Fruit fly (Drosophila melanogaster): ENCODE results near the gene Ncoa6.

The Ncoa6 gene

dm6 chr2L:5314630-5315159, 11.8 kb downstream of the Ncoa6 start, which contains the start of gene CG14024 (continued):
- TF ChIP-seq otp (GFP tag; IDR thresholded peaks at IDR 0.05) (no peak), cad (GFP tag; optimal IDR thresholded peaks at IDR 0.05) (no peak), esg (GFP tag; conservative IDR thresholded peaks at IDR 0.05) (no peak), p53 (GFP tag; optimal IDR thresholded peaks at IDR 0.05) (no peak), CG1233 (GFP tag; optimal IDR thresholded peaks at IDR 0.05) (no peak), scrt (GFP tag; optimal IDR thresholded peaks at IDR 0.05) (peak; percentile 96), CG17612 (GFP tag; IDR thresholded peaks at IDR 0.05) (no peak), prd (optimal IDR thresholded peaks at IDR 0.05) (no peak), prd (GFP tag; IDR thresholded peaks at IDR 0.05) (0 out of 3 replicates have a peak, but pooled peaks have one; percentile 16), Lpt (GFP tag; optimal IDR thresholded peaks at IDR 0.05) (no peak), sens-2 (GFP tag; IDR thresholded peaks at IDR 0.05) (no peak), zen (tag; optimal IDR thresholded peaks at IDR 0.05) (no peak), lab (GFP tag; optimal IDR thresholded peaks at IDR 0.05) (no peak), CG33557 (GFP tag; optimal IDR thresholded peaks at IDR 0.05) (no peak), CG2712 (tag; optimal IDR thresholded peaks at IDR 0.05) (no peak), Usf (GFP tag; optimal IDR thresholded peaks at IDR 0.05) (no peak), sug (tag; optimal IDR thresholded peaks at IDR 0.05) (no peak), CG43689 (GFP tag; IDR thresholded peaks at IDR 0.05) (no peak), CG6689 (GFP tag; IDR thresholded peaks at IDR 0.05) (peak; percentile 17; the same call in 1 of the 2 replicates), CG15011 (GFP tag; optimal IDR thresholded peaks at IDR 0.05) (no peak), CG4730 (GFP tag; IDR thresholded peaks at IDR 0.05) (no peak), Sox102F (GFP tag; optimal IDR thresholded peaks at IDR 0.05) (no peak), CG3838 (GFP tag; optimal IDR thresholded peaks at IDR 0.05) (no peak), CG8924 (tag; optimal IDR thresholded peaks at IDR 0.05) (no peak), Dbx (GFP tag; IDR thresholded peaks at IDR 0.05) (peak; percentile 42; the same call in 1 of the 3 replicates), CG6254 (GFP tag; optimal IDR thresholded peaks at IDR 0.05) (no peak), yki (optimal IDR thresholded peaks at IDR 0.05) (no peak), ATbp (GFP tag; optimal IDR thresholded peaks at IDR 0.05) (no peak), CG12391 (tag; optimal IDR thresholded peaks at IDR 0.05) (no peak), CG6854 (GFP tag; optimal IDR thresholded peaks at IDR 0.05) (no peak), cg (GFP tag; optimal IDR thresholded peaks at IDR 0.05) (no peak), Elba2 (GFP tag; optimal IDR thresholded peaks at IDR 0.05) (no peak), bcd (GFP tag; optimal IDR thresholded peaks at IDR 0.05) (no peak), Med (GFP tag) (peak; percentile 44), Max (GFP tag; optimal IDR thresholded peaks at IDR 0.05) (no peak), Camta (GFP tag; optimal IDR thresholded peaks at IDR 0.05) (no peak), ind (GFP tag; optimal IDR thresholded peaks at IDR 0.05) (no peak), CG12769 (tag; optimal IDR thresholded peaks at IDR 0.05) (no peak), CG9932 (GFP tag; IDR thresholded peaks at IDR 0.05) (peak; percentile 11; the same call in 1 of the 2 replicates), zen2 (GFP tag; IDR thresholded peaks at IDR 0.05; ENCODE audit: partially characterized antibody) (peak; percentile 19; the same call in 1 of the 3 replicates), ttk (GFP tag; IDR thresholded peaks at IDR 0.05) (no peak), stc (GFP tag; IDR thresholded peaks at IDR 0.05) (no peak), pfk (GFP tag; optimal IDR thresholded peaks at IDR 0.05) (no peak), Mrtf (GFP tag; IDR thresholded peaks at IDR 0.05) (no peak), tll (GFP tag; optimal IDR thresholded peaks at IDR 0.05) (no peak), CG10431 (GFP tag; optimal IDR thresholded peaks at IDR 0.05) (no peak), ab (GFP tag; optimal IDR thresholded peaks at IDR 0.05) (no peak), CG17829 (tag; optimal IDR thresholded peaks at IDR 0.05) (no peak), sisA (GFP tag; IDR thresholded peaks at IDR 0.05) (no peak), CG12659 (GFP tag; optimal IDR thresholded peaks at IDR 0.05) (no peak), CG7556 (GFP tag; optimal IDR thresholded peaks at IDR 0.05) (no peak), CG10209 (GFP tag; optimal IDR thresholded peaks at IDR 0.05) (no peak)

Measured in whole organism, embryonic.